Fruit fly (Drosophila melanogaster): ENCODE data around the gene CG8460.
A peak's percentile ranks its signal among the peaks of the same experiment; 100 is the strongest.

The CG8460 gene

dm6 chr2L:8168075-8168474 is 28.9 kb upstream of the CG8460 start:
- no peak for TF ChIP-seq CG32121 (GFP tag; IDR thresholded peaks at IDR 0.05)
- peak; percentile 12 for TF ChIP-seq Pif1A (GFP tag; optimal IDR thresholded peaks at IDR 0.05)
- peak; percentile 30 for TF ChIP-seq CG14655 (GFP tag; optimal IDR thresholded peaks at IDR 0.05)
- TF ChIP-seq CG8301 (tag; optimal IDR thresholded peaks at IDR 0.05), result peak; percentile 25

DNA sequence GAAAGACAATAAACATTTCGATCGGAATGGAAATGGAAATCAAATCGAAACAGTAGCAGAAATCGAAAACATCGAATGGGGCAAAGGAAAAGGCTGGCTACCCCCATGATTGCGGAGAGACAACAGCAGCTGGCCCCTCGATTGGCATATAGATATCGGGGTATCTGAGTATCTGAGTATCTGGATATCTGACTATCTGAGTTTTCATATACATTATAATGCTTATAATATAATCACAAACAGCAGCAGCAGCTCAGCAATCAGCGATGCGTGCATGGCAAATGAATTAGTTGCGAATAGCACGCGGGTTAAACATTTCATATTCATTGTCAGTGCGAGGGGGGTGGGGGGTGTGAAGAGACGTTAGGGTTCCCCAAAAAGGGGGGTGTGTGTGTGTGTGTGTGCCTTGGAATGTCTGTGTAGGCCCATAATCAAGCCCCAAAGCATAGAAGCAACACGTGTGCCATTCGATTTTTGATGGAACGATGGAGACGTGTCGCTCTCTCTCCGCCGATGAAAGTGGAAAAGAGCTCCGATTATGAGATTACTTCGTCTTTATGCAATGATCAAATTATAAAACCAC is 26.3 kb upstream of the CG8460 start:
- TF ChIP-seq CG15710 (tag; optimal IDR thresholded peaks at IDR 0.05), result no peak
- TF ChIP-seq CG8301 (tag; optimal IDR thresholded peaks at IDR 0.05), result no peak
- no peak for TF ChIP-seq fd96Ca (GFP tag; IDR thresholded peaks at IDR 0.05)
- TF ChIP-seq Snoo (tag; optimal IDR thresholded peaks at IDR 0.05), result no peak
- no peak for TF ChIP-seq CG10348 (GFP tag; IDR thresholded peaks at IDR 0.05)
- TF ChIP-seq CG8159 (tag; optimal IDR thresholded peaks at IDR 0.05), result no peak
- no peak for TF ChIP-seq gl (tag; optimal IDR thresholded peaks at IDR 0.05)
- TF ChIP-seq CG13204 (GFP tag; optimal IDR thresholded peaks at IDR 0.05), result no peak
- no peak for TF ChIP-seq Pif1B (GFP tag; optimal IDR thresholded peaks at IDR 0.05)
- no peak for TF ChIP-seq CG34367 (tag; optimal IDR thresholded peaks at IDR 0.05)
- TF ChIP-seq rn (GFP tag; IDR thresholded peaks at IDR 0.05), result no peak
- no peak for TF ChIP-seq CG9948 (tag; optimal IDR thresholded peaks at IDR 0.05)
- TF ChIP-seq CG12605 (GFP tag; IDR thresholded peaks at IDR 0.05), result no peak
- TF ChIP-seq D1 (tag; optimal IDR thresholded peaks at IDR 0.05), result no peak
- TF ChIP-seq Pif1A (GFP tag; optimal IDR thresholded peaks at IDR 0.05), result no peak
- no peak for TF ChIP-seq CG4496 (GFP tag; IDR thresholded peaks at IDR 0.05)

DNA sequence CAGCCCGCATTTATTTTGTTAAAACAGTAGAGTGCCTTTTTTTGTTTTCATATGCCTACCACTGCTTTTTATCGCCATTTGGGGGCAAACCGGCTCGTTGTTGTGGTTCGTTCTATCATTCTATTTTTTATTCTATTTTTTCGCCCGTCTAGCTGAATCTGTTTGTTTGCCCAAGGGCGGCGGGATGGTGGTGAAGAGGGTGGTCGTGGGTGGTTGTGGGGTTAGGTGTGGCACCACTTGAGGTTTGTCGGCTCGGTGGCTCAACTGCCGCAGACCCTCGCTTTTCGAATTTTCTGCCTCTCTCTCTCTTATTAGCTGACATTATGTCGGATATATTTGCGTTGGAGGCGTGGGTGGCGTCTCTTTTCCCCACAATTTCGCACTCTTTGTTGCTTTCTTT is 25.4 kb upstream of the CG8460 start:
- 0 out of 2 replicates have a peak, but pooled peaks have one; percentile 46 for TF ChIP-seq CG32121 (GFP tag; IDR thresholded peaks at IDR 0.05)
- TF ChIP-seq CG17806 (tag; optimal IDR thresholded peaks at IDR 0.05), result no peak

DNA sequence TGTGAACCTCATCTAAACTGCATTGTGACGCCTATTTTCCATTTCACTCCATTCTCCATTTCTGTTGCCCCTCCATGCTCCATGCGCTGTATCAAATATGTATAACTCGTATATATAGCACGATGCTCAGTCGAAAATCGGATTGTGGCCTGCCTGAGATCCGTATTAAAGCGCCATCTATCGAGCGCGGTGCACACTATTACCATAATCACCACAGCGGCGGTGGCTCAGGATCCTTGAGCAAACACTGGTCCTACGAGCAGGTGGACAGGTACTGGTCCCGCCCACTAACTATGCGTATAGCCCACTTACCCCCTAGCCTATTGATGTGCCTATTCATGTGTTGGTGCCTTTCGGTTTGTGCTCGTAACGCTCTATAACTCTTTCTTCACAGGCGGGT is 12.0 kb upstream of the CG8460 start:
- no peak for TF ChIP-seq EcR (GFP tag; optimal IDR thresholded peaks at IDR 0.05)
- no peak for TF ChIP-seq CG4496 (GFP tag; IDR thresholded peaks at IDR 0.05)
- TF ChIP-seq fd96Ca (GFP tag; IDR thresholded peaks at IDR 0.05), result no peak
- TF ChIP-seq Pif1B (GFP tag; optimal IDR thresholded peaks at IDR 0.05), result no peak
- no peak for TF ChIP-seq CG17806 (tag; optimal IDR thresholded peaks at IDR 0.05)
- no peak for TF ChIP-seq CG10348 (GFP tag; IDR thresholded peaks at IDR 0.05)
- no peak for TF ChIP-seq CG13204 (GFP tag; optimal IDR thresholded peaks at IDR 0.05)
- no peak for TF ChIP-seq CG14655 (GFP tag; optimal IDR thresholded peaks at IDR 0.05)
- TF ChIP-seq D1 (tag; optimal IDR thresholded peaks at IDR 0.05), result no peak
- no peak for TF ChIP-seq Ets98B (GFP tag; IDR thresholded peaks at IDR 0.05)
- TF ChIP-seq CG8159 (tag; optimal IDR thresholded peaks at IDR 0.05), result no peak
- no peak for TF ChIP-seq gl (tag; optimal IDR thresholded peaks at IDR 0.05)
- no peak for TF ChIP-seq rn (GFP tag; IDR thresholded peaks at IDR 0.05)
- no peak for TF ChIP-seq CG15710 (tag; optimal IDR thresholded peaks at IDR 0.05)

DNA sequence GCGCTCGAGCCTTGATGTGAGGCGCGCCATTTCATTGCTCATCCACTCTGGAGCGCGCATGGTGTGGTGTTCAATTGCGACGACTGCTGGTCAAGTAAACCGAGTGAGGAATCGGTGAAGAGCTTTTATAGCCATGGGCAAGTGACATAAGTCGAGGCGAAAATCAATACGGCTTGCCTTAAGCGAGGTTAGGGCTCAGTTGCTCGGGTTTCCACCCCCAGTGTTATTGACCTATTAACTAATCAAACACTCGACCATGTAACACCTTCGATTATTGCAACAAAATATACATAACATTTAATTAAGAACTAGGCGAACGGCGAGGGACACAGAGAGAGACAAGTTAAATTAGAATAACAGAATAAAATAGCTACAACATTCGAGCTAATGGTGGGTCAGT is 6.3 kb upstream of the CG8460 start, which contains the start of gene CG34134:
Gene CG34134 (minus strand): TSS at position 101 of the 400 bp plus-strand sequence.
- TF ChIP-seq D1 (tag; optimal IDR thresholded peaks at IDR 0.05), result no peak
- no peak for TF ChIP-seq fd96Ca (GFP tag; IDR thresholded peaks at IDR 0.05)
- TF ChIP-seq rn (GFP tag; IDR thresholded peaks at IDR 0.05), result no peak
- TF ChIP-seq CG10348 (GFP tag; IDR thresholded peaks at IDR 0.05), result no peak
- TF ChIP-seq Ets98B (GFP tag; IDR thresholded peaks at IDR 0.05), result no peak
- no peak for TF ChIP-seq gl (tag; optimal IDR thresholded peaks at IDR 0.05)
- TF ChIP-seq CG4496 (GFP tag; IDR thresholded peaks at IDR 0.05), result no peak
- TF ChIP-seq Snoo (tag; optimal IDR thresholded peaks at IDR 0.05), result no peak
- TF ChIP-seq CG13204 (GFP tag; optimal IDR thresholded peaks at IDR 0.05), result no peak
- no peak for TF ChIP-seq EcR (GFP tag; optimal IDR thresholded peaks at IDR 0.05)
- TF ChIP-seq CG32121 (GFP tag; IDR thresholded peaks at IDR 0.05), result no peak
- TF ChIP-seq CG8159 (tag; optimal IDR thresholded peaks at IDR 0.05), result no peak
- no peak for TF ChIP-seq Pif1A (GFP tag; optimal IDR thresholded peaks at IDR 0.05)

DNA sequence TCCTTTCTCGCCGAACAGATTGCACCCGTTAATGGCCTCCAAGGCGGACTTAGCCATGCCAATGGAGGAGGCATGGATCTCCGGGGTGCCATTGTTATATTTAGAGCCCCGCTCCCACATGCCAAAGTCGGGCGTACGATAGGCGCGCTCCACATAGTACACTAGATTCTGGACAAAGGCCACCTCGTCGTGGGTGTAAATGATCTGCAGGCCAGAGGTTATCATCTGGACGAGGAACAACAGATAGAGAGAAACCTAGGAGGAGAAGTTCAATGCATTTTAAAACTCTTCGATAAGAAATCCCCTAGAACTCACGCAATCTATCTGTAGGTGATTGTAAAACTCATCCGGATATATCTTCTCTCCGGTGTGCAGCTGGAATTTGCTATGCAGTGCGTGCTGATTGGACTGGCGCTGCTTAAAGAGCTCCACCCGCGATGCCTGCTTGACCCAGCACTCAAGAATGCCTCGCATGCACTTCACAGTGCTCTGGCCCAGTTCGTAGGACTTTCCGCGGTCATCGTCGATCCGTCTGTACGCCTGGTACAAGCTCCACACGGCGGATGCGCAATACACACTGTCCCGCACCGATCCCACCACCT is 1.2 kb upstream of the CG8460 start:
- TF ChIP-seq CG4496 (GFP tag; IDR thresholded peaks at IDR 0.05) (no peak), CG34367 (tag; optimal IDR thresholded peaks at IDR 0.05) (no peak), D1 (tag; optimal IDR thresholded peaks at IDR 0.05) (no peak), rn (GFP tag; IDR thresholded peaks at IDR 0.05) (no peak), CG10348 (GFP tag; IDR thresholded peaks at IDR 0.05) (no peak), fd96Ca (GFP tag; IDR thresholded peaks at IDR 0.05) (no peak), CG14655 (GFP tag; optimal IDR thresholded peaks at IDR 0.05) (no peak), CG8301 (tag; optimal IDR thresholded peaks at IDR 0.05) (no peak), CG15710 (tag; optimal IDR thresholded peaks at IDR 0.05) (no peak), CG17806 (tag; optimal IDR thresholded peaks at IDR 0.05) (no peak), Pif1A (GFP tag; optimal IDR thresholded peaks at IDR 0.05) (no peak), EcR (GFP tag; optimal IDR thresholded peaks at IDR 0.05) (no peak), CG32121 (GFP tag; IDR thresholded peaks at IDR 0.05) (no peak)

DNA sequence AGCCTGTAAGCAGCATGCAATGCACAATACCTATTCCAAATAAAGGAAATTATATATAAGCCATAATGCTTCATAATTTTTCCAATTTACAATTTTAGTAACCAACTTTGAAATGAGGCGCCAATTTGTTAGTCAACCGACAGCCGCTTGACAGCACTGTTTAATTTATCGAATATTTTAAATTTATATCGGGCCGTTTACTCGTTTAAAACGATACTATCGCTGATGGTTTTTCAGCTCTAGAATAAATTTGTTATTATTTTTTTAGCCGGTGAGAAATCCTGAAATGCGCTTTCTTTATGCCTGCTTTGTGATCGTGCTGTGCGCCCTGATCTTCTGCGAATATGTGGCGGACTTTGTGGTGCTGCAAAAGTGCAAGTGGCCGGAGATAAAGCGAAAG is 1.8 kb downstream of the CG8460 start, which contains the start of gene PGAP5:
Gene PGAP5 (plus strand): TSS at position 126 of the 400 bp plus-strand sequence.
- TF ChIP-seq CG13204 (GFP tag; optimal IDR thresholded peaks at IDR 0.05), result no peak
- no peak for TF ChIP-seq CG15710 (tag; optimal IDR thresholded peaks at IDR 0.05)
- TF ChIP-seq rn (GFP tag; IDR thresholded peaks at IDR 0.05), result no peak
- no peak for TF ChIP-seq Snoo (tag; optimal IDR thresholded peaks at IDR 0.05)
- TF ChIP-seq CG34367 (tag; optimal IDR thresholded peaks at IDR 0.05), result no peak
- no peak for TF ChIP-seq CG9948 (tag; optimal IDR thresholded peaks at IDR 0.05)
- TF ChIP-seq CG4496 (GFP tag; IDR thresholded peaks at IDR 0.05), result no peak
- no peak for TF ChIP-seq EcR (GFP tag; optimal IDR thresholded peaks at IDR 0.05)
- no peak for TF ChIP-seq CG12605 (GFP tag; IDR thresholded peaks at IDR 0.05)
- no peak for TF ChIP-seq D1 (tag; optimal IDR thresholded peaks at IDR 0.05)
- TF ChIP-seq CG8301 (tag; optimal IDR thresholded peaks at IDR 0.05), result no peak
- TF ChIP-seq CG10348 (GFP tag; IDR thresholded peaks at IDR 0.05), result no peak
- TF ChIP-seq CG8159 (tag; optimal IDR thresholded peaks at IDR 0.05), result no peak
- no peak for TF ChIP-seq fd96Ca (GFP tag; IDR thresholded peaks at IDR 0.05)
- TF ChIP-seq Pif1B (GFP tag; optimal IDR thresholded peaks at IDR 0.05), result no peak
- TF ChIP-seq CG17806 (tag; optimal IDR thresholded peaks at IDR 0.05), result no peak
- TF ChIP-seq Ets98B (GFP tag; IDR thresholded peaks at IDR 0.05), result no peak
- TF ChIP-seq gl (tag; optimal IDR thresholded peaks at IDR 0.05), result no peak
- no peak for TF ChIP-seq CG14655 (GFP tag; optimal IDR thresholded peaks at IDR 0.05)

Data from whole organism, pupa.